Fruit fly (Drosophila melanogaster): ENCODE measurements around the gene CG32683.

Gene CG32683

DNA sequence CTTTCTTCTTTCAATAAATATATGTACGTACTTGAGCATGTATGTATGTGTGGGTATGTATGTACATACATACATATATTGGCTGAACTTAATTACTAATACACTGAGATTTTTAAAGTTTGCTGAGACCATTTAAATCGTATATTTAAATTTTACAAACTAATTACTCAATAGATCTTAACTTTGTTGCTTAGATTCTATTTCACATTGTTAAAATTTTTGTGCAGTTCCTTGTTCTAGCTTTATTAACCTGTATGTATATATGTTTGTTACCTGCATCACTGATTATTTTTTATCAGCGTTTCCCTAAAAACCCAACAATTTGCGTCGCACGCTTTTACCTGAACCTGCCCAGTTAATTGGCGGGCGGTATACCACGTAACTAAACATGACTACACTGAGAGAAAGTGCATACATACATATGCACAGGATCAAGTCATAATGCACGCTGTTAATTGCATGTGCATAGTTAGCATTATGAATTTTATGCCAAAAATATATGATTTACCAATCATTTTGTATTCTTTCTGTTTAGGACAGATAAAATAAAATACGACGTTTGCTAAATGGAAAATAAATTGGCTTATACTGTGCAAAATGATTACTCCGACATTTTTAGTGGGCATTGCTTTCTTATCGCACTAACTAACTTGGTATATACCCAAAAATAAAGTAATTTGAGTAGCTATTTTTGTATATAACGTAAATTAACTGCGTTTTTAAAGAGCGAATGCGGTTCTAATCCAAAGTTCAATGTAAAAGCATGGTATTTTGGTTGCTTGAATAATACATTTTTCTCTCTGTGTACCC lies 91.9 kb downstream of the CG32683 start (continued):
- TF ChIP-seq CG10654 (GFP tag; optimal IDR thresholded peaks at IDR 0.05) (no peak), Elba2 (GFP tag; optimal IDR thresholded peaks at IDR 0.05) (no peak)

DNA sequence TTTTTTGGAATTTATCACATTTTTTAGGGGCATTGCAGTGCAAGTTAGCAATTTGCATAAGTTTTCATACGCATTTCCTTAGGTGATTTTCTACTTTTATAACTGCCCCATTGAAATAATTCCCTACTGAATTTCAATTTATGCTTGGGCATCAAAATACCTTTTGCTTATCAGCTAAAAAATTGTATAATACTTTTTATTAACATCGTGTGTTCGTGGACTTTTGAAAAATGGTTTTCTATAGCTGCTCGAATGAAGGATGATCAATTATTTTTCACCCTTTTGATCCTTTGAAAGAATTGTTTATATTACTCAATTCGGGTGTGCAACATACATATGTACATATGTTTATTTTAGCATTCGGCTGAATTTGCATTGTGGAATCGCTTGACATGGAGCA lies 92.6 kb downstream of the CG32683 start:
- TF ChIP-seq sisA (GFP tag; IDR thresholded peaks at IDR 0.05) (no peak), Pdp1 (GFP tag; optimal IDR thresholded peaks at IDR 0.05) (peak in 1 of 2 experiments; percentile 24)

Data from whole organism, embryonic.